Worm (Caenorhabditis elegans): ENCODE data around the gene ttr-12.

Gene ttr-12

DNA sequence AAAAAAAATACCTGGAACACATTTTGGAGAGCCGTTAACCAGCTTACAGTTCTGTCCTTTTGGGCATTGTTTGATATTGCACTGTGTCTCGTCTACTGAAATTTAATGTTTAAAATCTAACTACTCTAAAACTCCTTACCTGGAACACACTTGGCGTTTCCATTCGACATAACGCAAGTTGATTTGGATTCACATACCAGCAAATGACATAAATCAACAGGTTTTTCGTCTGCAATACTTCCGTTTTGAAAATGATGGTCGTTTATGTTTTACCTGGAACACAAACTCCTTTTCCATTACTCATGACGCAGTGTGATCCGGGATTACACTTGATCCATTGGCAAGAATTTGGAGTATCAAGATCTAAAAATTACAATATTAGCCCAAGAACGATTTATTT lies 16.7 kb upstream of the ttr-12 start:
- no peak for TF ChIP-seq F13C5.2 (tag; optimal IDR thresholded peaks at IDR 0.05)
- TF ChIP-seq hmbx-1 (tag; optimal IDR thresholded peaks at IDR 0.05), result no peak
- no peak for TF ChIP-seq tbx-37 (GFP tag; conservative IDR thresholded peaks at IDR 0.05)
- no peak for TF ChIP-seq scrt-1 (GFP tag; IDR thresholded peaks at IDR 0.05)
- TF ChIP-seq ceh-36 (tag; optimal IDR thresholded peaks at IDR 0.05), result no peak
- no peak for TF ChIP-seq ceh-13 (GFP tag; optimal IDR thresholded peaks at IDR 0.05)
- TF ChIP-seq ets-7 (tag; optimal IDR thresholded peaks at IDR 0.05), result no peak

DNA sequence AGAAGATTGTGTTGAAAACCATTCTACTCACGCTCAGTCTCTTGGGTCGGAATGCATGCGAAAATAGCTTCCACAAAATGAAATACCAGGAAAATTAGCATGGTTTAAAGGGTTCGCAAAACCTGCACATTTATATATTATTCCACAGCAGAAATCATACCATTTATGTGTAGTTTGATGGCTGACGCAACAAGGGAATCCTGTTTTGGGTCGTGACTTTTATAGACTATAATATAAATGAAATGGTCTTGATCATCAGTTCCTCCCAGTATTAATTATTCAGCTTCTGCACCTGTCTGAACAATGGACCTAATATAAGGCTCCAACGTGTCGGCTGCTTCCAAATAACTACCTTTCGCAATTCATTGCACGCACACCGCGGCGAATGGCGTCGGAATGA lies 14.5 kb upstream of the ttr-12 start, which contains the start of gene F46B3.8:
TSS of gene F46B3.8 (minus strand) at position 101 of the 400 bp plus-strand sequence.
- TF ChIP-seq ceh-13 (GFP tag; optimal IDR thresholded peaks at IDR 0.05), result no peak
- TF ChIP-seq pes-1 (GFP tag; IDR thresholded peaks at IDR 0.05), result no peak
- TF ChIP-seq B0310.2 (tag; optimal IDR thresholded peaks at IDR 0.05), result no peak
- no peak for TF ChIP-seq flt-1 (GFP tag; IDR thresholded peaks at IDR 0.05)
- TF ChIP-seq hmbx-1 (tag; optimal IDR thresholded peaks at IDR 0.05), result no peak
- TF ChIP-seq ceh-36 (tag; optimal IDR thresholded peaks at IDR 0.05), result no peak
- no peak for TF ChIP-seq ama-1 (optimal IDR thresholded peaks at IDR 0.05)
- TF ChIP-seq ets-7 (tag; optimal IDR thresholded peaks at IDR 0.05), result no peak
- no peak for TF ChIP-seq tbx-37 (GFP tag; conservative IDR thresholded peaks at IDR 0.05)
- TF ChIP-seq tbx-11 (GFP tag; IDR thresholded peaks at IDR 0.05), result no peak
- TF ChIP-seq sea-1 (GFP tag; conservative IDR thresholded peaks at IDR 0.05), result no peak

DNA sequence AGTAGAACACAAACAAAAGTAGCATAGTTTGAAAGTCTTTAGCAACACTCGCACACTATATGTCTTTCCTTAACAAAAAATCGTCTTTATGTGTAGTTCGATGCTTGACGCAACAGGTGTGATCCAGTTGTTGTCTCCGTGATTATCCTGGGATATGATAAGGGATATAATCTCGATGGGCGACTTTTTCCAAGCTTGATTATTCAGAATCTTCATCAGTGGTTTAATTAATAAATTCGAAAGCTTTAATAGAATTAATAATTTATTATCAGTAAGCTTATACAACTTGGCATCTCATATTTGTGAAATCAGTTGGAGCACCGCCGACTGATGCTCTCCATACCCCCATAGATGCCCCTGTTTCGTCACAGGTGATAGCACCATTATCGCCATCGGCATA lies 10.0 kb upstream of the ttr-12 start, which contains the start of gene F46B3.7:
TSS of gene F46B3.7 (minus strand) at position 101 of the 400 bp plus-strand sequence.
- TF ChIP-seq ceh-13 (GFP tag; optimal IDR thresholded peaks at IDR 0.05) (no peak), scrt-1 (GFP tag; IDR thresholded peaks at IDR 0.05) (no peak), ama-1 (optimal IDR thresholded peaks at IDR 0.05) (no peak), pes-1 (GFP tag; IDR thresholded peaks at IDR 0.05) (no peak), tbx-37 (GFP tag; conservative IDR thresholded peaks at IDR 0.05) (no peak), sea-1 (GFP tag; conservative IDR thresholded peaks at IDR 0.05) (no peak), F13C5.2 (tag; optimal IDR thresholded peaks at IDR 0.05) (no peak), aly-1 (tag; optimal IDR thresholded peaks at IDR 0.05) (no peak), hmg-4 (GFP tag; optimal IDR thresholded peaks at IDR 0.05) (no peak), hmbx-1 (tag; optimal IDR thresholded peaks at IDR 0.05) (no peak), ets-7 (tag; optimal IDR thresholded peaks at IDR 0.05) (no peak), tra-4 (tag; optimal IDR thresholded peaks at IDR 0.05) (no peak)

DNA sequence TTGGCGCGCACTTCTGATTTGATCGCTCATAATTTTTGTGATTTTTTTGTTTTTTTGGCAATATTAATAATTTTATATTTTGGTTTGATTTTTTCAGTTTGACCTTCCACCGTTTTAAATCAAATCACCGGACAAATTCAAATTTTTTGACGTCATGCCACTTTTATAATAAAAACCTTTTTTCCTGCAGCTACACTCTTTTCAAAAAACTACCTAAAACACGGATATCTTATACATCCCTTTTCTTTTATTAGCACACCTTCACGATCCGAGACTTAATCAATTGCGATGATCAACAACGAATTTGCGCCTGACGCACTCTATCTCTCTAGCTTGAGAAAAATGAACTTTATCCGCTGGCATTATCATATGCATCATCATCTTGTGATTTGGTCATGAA lies 906 bp upstream of the ttr-12 start, which contains the start of gene grd-2:
TSS of gene grd-2 (plus strand) at position 301 of the 400 bp plus-strand sequence.
- TF ChIP-seq tbx-11 (GFP tag; IDR thresholded peaks at IDR 0.05) (no peak), ceh-36 (tag; optimal IDR thresholded peaks at IDR 0.05) (no peak), hmbx-1 (tag; optimal IDR thresholded peaks at IDR 0.05) (no peak), aly-1 (tag; optimal IDR thresholded peaks at IDR 0.05) (no peak), tra-4 (tag; optimal IDR thresholded peaks at IDR 0.05) (no peak), ama-1 (optimal IDR thresholded peaks at IDR 0.05) (no peak), pes-1 (GFP tag; IDR thresholded peaks at IDR 0.05) (no peak), ets-7 (tag; optimal IDR thresholded peaks at IDR 0.05) (no peak), flt-1 (GFP tag; IDR thresholded peaks at IDR 0.05) (no peak), ceh-13 (GFP tag; optimal IDR thresholded peaks at IDR 0.05) (no peak), scrt-1 (GFP tag; IDR thresholded peaks at IDR 0.05) (no peak), hmg-4 (GFP tag; optimal IDR thresholded peaks at IDR 0.05) (no peak), F13C5.2 (tag; optimal IDR thresholded peaks at IDR 0.05) (no peak)

DNA sequence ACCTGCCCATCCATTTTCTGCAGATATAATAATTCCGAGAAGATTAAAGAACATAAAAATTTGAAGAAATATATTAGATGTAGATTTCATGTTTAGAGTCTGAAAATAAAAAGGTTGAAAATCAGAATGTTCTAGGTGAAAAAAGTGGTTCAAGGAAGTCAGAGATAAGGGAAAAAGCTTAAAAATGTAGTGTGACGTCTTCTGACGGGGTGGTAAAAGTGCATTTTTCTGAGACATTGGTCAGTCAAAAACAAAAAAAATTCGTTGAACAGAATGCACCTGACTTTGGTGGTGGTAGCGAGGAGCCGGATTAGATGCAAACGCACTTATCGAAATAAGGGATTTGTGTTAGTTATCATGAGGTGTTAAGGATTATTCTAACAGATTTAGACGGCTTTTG lies 2.0 kb downstream of the ttr-12 start, which contains the start of gene F46B3.23:
TSS of gene F46B3.23 (minus strand) at position 101 of the 400 bp plus-strand sequence.
- no peak for TF ChIP-seq tbx-37 (GFP tag; conservative IDR thresholded peaks at IDR 0.05)
- TF ChIP-seq aly-1 (tag; optimal IDR thresholded peaks at IDR 0.05), result no peak
- no peak for TF ChIP-seq hmbx-1 (tag; optimal IDR thresholded peaks at IDR 0.05)
- TF ChIP-seq tbx-11 (GFP tag; IDR thresholded peaks at IDR 0.05), result no peak
- TF ChIP-seq ceh-13 (GFP tag; optimal IDR thresholded peaks at IDR 0.05), result no peak
- TF ChIP-seq scrt-1 (GFP tag; IDR thresholded peaks at IDR 0.05), result no peak
- TF ChIP-seq ets-7 (tag; optimal IDR thresholded peaks at IDR 0.05), result no peak
- no peak for TF ChIP-seq pes-1 (GFP tag; IDR thresholded peaks at IDR 0.05)

DNA sequence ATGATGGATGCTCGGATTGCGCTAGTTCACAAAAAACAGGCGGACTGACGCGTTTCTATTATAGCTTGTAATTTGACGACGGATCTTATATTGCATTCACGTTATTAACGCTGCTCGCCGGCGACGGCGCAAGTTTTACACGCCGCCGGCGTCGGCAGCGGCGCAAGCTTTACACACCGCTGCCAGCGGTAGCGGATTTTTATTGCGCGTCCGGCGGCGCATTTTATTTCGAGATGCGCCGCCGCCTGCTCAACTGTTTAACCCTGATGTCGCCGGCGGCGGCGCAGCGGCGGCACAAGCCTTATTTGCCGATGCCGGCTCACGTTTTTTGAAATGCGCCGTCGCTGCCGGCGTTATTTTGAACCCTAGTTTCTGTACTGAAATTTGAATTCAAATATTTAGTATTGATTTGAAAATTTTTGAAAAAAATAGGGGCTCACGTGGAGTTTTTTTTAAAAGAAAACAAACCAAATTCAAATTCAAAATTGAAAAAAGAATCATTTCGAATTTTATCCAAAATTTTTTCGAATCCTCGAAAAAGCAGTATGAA lies 3.9 kb downstream of the ttr-12 start, which contains the start of gene ttr-57:
TSS of gene ttr-57 (plus strand) at position 500 of the 550 bp plus-strand sequence.
- no peak for TF ChIP-seq B0310.2 (tag; optimal IDR thresholded peaks at IDR 0.05)
- TF ChIP-seq pes-1 (GFP tag; IDR thresholded peaks at IDR 0.05), result peak; percentile 36; the same call in 1 of the 2 replicates

DNA sequence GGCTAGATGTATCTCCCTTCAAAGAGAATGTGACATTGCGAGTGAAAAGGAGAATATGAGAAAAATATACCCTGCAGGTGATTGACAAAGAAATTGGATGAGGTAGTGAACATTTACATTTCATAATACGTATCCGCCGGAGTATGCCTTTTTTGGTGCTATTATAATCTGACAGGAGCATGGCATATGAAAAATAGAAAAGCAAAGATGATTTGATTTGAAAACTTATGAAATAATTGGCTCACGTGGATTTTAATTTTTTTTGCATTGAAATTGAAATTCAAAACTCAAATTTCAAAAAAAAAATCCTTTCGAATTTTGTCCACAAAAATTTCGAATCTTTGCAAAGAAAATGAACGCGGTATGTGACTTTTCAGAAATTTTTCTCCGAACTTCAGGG lies 5.6 kb downstream of the ttr-12 start, which contains the start of gene ttr-11:
TSS of gene ttr-11 (plus strand) at position 301 of the 400 bp plus-strand sequence.
- no peak for TF ChIP-seq flt-1 (GFP tag; IDR thresholded peaks at IDR 0.05)
- TF ChIP-seq pes-1 (GFP tag; IDR thresholded peaks at IDR 0.05), result no peak
- TF ChIP-seq tbx-37 (GFP tag; conservative IDR thresholded peaks at IDR 0.05), result no peak
- TF ChIP-seq hmg-4 (GFP tag; optimal IDR thresholded peaks at IDR 0.05), result no peak
- no peak for TF ChIP-seq hnd-1 (tag; optimal IDR thresholded peaks at IDR 0.05)
- no peak for TF ChIP-seq ama-1 (optimal IDR thresholded peaks at IDR 0.05)
- no peak for TF ChIP-seq ets-7 (tag; optimal IDR thresholded peaks at IDR 0.05)

DNA sequence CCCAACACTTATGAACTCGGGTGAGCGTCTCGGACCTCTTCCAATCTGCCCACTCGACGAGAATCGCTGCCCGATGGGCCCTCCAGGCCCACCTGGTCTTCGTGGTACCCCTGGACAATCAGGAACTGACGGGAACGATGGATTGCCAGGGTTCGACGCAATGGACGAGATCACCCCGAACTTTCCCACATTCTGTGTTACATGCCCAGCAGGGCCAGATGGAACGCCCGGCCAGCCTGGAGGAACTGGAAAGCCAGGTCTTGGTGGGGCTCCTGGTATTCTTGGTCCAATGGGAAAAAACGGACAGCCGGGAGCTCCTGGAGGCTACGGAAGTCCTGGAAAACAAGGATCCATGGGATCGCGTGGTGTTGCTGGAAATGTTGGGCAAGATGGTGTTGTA lies 7.9 kb downstream of the ttr-12 start:
- TF ChIP-seq sea-1 (GFP tag; conservative IDR thresholded peaks at IDR 0.05) (no peak), ets-7 (tag; optimal IDR thresholded peaks at IDR 0.05) (no peak), ama-1 (optimal IDR thresholded peaks at IDR 0.05) (no peak), B0310.2 (tag; optimal IDR thresholded peaks at IDR 0.05) (no peak), F13C5.2 (tag; optimal IDR thresholded peaks at IDR 0.05) (no peak), tra-4 (tag; optimal IDR thresholded peaks at IDR 0.05) (no peak), aly-1 (tag; optimal IDR thresholded peaks at IDR 0.05) (no peak), tbx-37 (GFP tag; conservative IDR thresholded peaks at IDR 0.05) (no peak), pes-1 (GFP tag; IDR thresholded peaks at IDR 0.05) (no peak), ceh-36 (tag; optimal IDR thresholded peaks at IDR 0.05) (no peak), hnd-1 (tag; optimal IDR thresholded peaks at IDR 0.05) (no peak), hmbx-1 (tag; optimal IDR thresholded peaks at IDR 0.05) (no peak), ceh-13 (GFP tag; optimal IDR thresholded peaks at IDR 0.05) (no peak), scrt-1 (GFP tag; IDR thresholded peaks at IDR 0.05) (no peak)

Measured in whole organism, early embryonic.